Fruit fly (Drosophila melanogaster): ENCODE data around the gene mge.

mge gene

dm6 chr3L:3862504-3863380 is 47.0 kb downstream of the mge start (continued):
- TF ChIP-seq chif (GFP tag; optimal IDR thresholded peaks at IDR 0.05) = peak; percentile 70 to 89
- no peak; the same call in 2 of the 3 replicates for TF ChIP-seq CG14050 (GFP tag; IDR thresholded peaks at IDR 0.05)
- peak; percentile 33 for TF ChIP-seq cg (GFP tag; optimal IDR thresholded peaks at IDR 0.05)
- no peak for TF ChIP-seq ro (GFP tag; IDR thresholded peaks at IDR 0.05)
- peak; percentile 77 for TF ChIP-seq CG16863 (GFP tag; optimal IDR thresholded peaks at IDR 0.05)
- no peak for TF ChIP-seq corto (GFP tag; optimal IDR thresholded peaks at IDR 0.05)
- 0 out of 2 replicates have a peak, but pooled peaks have one; percentile 10 for TF ChIP-seq CG14441 (GFP tag; IDR thresholded peaks at IDR 0.05)
- no peak for TF ChIP-seq ac (GFP tag; optimal IDR thresholded peaks at IDR 0.05)
- no peak for TF ChIP-seq Sry-β (GFP tag; optimal IDR thresholded peaks at IDR 0.05)
- no peak for TF ChIP-seq CG5180 (GFP tag; optimal IDR thresholded peaks at IDR 0.05)
- TF ChIP-seq insv (GFP tag; optimal IDR thresholded peaks at IDR 0.05) = no peak
- no peak for TF ChIP-seq hth (optimal IDR thresholded peaks at IDR 0.05)
- no peak for TF ChIP-seq Ravus (GFP tag; IDR thresholded peaks at IDR 0.05)
- TF ChIP-seq Dbx (GFP tag; IDR thresholded peaks at IDR 0.05) = no peak
- peak; percentile 38 for TF ChIP-seq HHEX (GFP tag; optimal IDR thresholded peaks at IDR 0.05)
- peak; percentile 75 for TF ChIP-seq z (GFP tag; IDR thresholded peaks at IDR 0.05)
- peak; percentile 33 for TF ChIP-seq MTF-1 (GFP tag; optimal IDR thresholded peaks at IDR 0.05; ENCODE audit: borderline replicate concordance)
- TF ChIP-seq CG11560 (tag; IDR thresholded peaks at IDR 0.05) = no peak
- peak; percentile 56 for TF ChIP-seq NC2α (GFP tag; optimal IDR thresholded peaks at IDR 0.05)
- no peak for TF ChIP-seq luna (GFP tag; optimal IDR thresholded peaks at IDR 0.05)
- TF ChIP-seq Chrac-16 (GFP tag; optimal IDR thresholded peaks at IDR 0.05) = peak; percentile 69
- TF ChIP-seq CG3838 (GFP tag; optimal IDR thresholded peaks at IDR 0.05) = no peak
- peak; percentile 11 for TF ChIP-seq CG12942 (GFP tag; optimal IDR thresholded peaks at IDR 0.05)
- no peak for TF ChIP-seq mld (GFP tag; IDR thresholded peaks at IDR 0.05; ENCODE audit: partially characterized antibody)
- peak; percentile 82 for TF ChIP-seq CG14710 (tag; optimal IDR thresholded peaks at IDR 0.05)
- no peak for TF ChIP-seq Antp (GFP tag; optimal IDR thresholded peaks at IDR 0.05)
- peak; percentile 60 for TF ChIP-seq shn (GFP tag; optimal IDR thresholded peaks at IDR 0.05)
- TF ChIP-seq CG3726 (GFP tag; IDR thresholded peaks at IDR 0.05) = no peak
- peak; percentile 69 for TF ChIP-seq CG1603 (tag; optimal IDR thresholded peaks at IDR 0.05)
- TF ChIP-seq CG32767 (GFP tag; IDR thresholded peaks at IDR 0.05) = no peak
- peak; percentile 9 for TF ChIP-seq salm (tag; optimal IDR thresholded peaks at IDR 0.05)
- TF ChIP-seq cato (GFP tag; optimal IDR thresholded peaks at IDR 0.05; ENCODE audit: borderline replicate concordance) = peak; percentile 13
- TF ChIP-seq zfh2 (GFP tag; optimal IDR thresholded peaks at IDR 0.05) = no peak
- TF ChIP-seq br (optimal IDR thresholded peaks at IDR 0.05) = no peak
- peak; percentile 60 for TF ChIP-seq lilli (GFP tag; optimal IDR thresholded peaks at IDR 0.05)
- no peak for TF ChIP-seq CG10274 (GFP tag; optimal IDR thresholded peaks at IDR 0.05)
- no peak for TF ChIP-seq mirr (GFP tag; optimal IDR thresholded peaks at IDR 0.05)
- peak; percentile 27 for TF ChIP-seq CG2120 (GFP tag; optimal IDR thresholded peaks at IDR 0.05)
- no peak for TF ChIP-seq pho (GFP tag; optimal IDR thresholded peaks at IDR 0.05)
- no peak for TF ChIP-seq pum (GFP tag; optimal IDR thresholded peaks at IDR 0.05)
- no peak for TF ChIP-seq lbe (GFP tag; optimal IDR thresholded peaks at IDR 0.05)
- TF ChIP-seq zen2 (GFP tag; IDR thresholded peaks at IDR 0.05; ENCODE audit: partially characterized antibody) = no peak
- no peak for TF ChIP-seq kah (GFP tag; optimal IDR thresholded peaks at IDR 0.05)
- TF ChIP-seq Atf-2 (GFP tag; optimal IDR thresholded peaks at IDR 0.05) = peak; percentile 71
- no peak for TF ChIP-seq Doc3 (GFP tag; IDR thresholded peaks at IDR 0.05; ENCODE audit: partially characterized antibody)
- TF ChIP-seq CG15601 (tag; optimal IDR thresholded peaks at IDR 0.05) = peak; percentile 74
- no peak for TF ChIP-seq CG4282 (GFP tag; optimal IDR thresholded peaks at IDR 0.05)
- TF ChIP-seq CG18262 (tag; optimal IDR thresholded peaks at IDR 0.05) = peak; percentile 83
- TF ChIP-seq chn (GFP tag; optimal IDR thresholded peaks at IDR 0.05) = peak; percentile 75
- peak; percentile 81 for TF ChIP-seq fd96Cb (tag; optimal IDR thresholded peaks at IDR 0.05)

Data from whole organism, embryonic.